Fruit fly (Drosophila melanogaster) whole organism, embryonic: ENCODE results near the gene CG31125.
A peak's percentile ranks its signal among the peaks of the same experiment; 100 is the strongest.

Experiments used
- Aef1 ChIP-seq: fragments of 200-800 bp; sonication (Bioruptor generic); IDR thresholded peaks from 3 replicates; pipeline ENCODE4 v1.3.6; 2022; ENCODE audit warnings: missing biosample characterization, missing genetic modification characterization
- Atf-2 ChIP-seq: fragments of 200-800 bp; sonication (Bioruptor generic); optimal IDR thresholded peaks from 2 replicates; lab custom pipeline; 2016; ENCODE audit warnings: missing biosample characterization, missing genetic modification characterization
- CG10274 ChIP-seq: fragments of 200-800 bp; sonication (Bioruptor generic); optimal IDR thresholded peaks from 3 replicates; lab custom pipeline; 2017; ENCODE audit warnings: missing biosample characterization, mild to moderate bottlenecking, missing genetic modification characterization
- CG12236 ChIP-seq: fragments of 200-800 bp; sonication (Bioruptor generic); optimal IDR thresholded peaks from 2 replicates; lab custom pipeline; 2016; ENCODE audit warnings: missing biosample characterization, missing genetic modification characterization
- CG1233 ChIP-seq: fragments of 200-800 bp; sonication (Bioruptor generic); optimal IDR thresholded peaks from 4 replicates; lab custom pipeline; 2018; ENCODE audit warnings: missing biosample characterization, mild to moderate bottlenecking, missing genetic modification characterization
- CG13624 ChIP-seq: fragments of 200-800 bp; sonication (Bioruptor generic); optimal IDR thresholded peaks from 2 replicates; lab custom pipeline; 2016; ENCODE audit warnings: missing biosample characterization, missing genetic modification characterization
- CG14965 ChIP-seq: fragments of 200-800 bp; sonication (Bioruptor generic); optimal IDR thresholded peaks from 2 replicates; lab custom pipeline; 2016; ENCODE audit warnings: missing biosample characterization, missing genetic modification characterization, borderline replicate concordance
- CG1647 ChIP-seq: fragments of 200-800 bp; sonication (Bioruptor generic); optimal IDR thresholded peaks from 3 replicates; lab custom pipeline; 2016; ENCODE audit warnings: missing biosample characterization, missing genetic modification characterization
- CG16815 ChIP-seq: fragments of 200-800 bp; sonication (Bioruptor generic); optimal IDR thresholded peaks from 3 replicates; lab custom pipeline; 2017; ENCODE audit warnings: missing biosample characterization, mild to moderate bottlenecking, missing genetic modification characterization
- CG17359 ChIP-seq: fragments of 200-800 bp; sonication (Bioruptor generic); optimal IDR thresholded peaks from 3 replicates; lab custom pipeline; 2018; ENCODE audit warnings: missing biosample characterization, mild to moderate bottlenecking, missing genetic modification characterization, moderate library complexity
- CG18599 ChIP-seq: fragments of 200-800 bp; sonication (Bioruptor generic); optimal IDR thresholded peaks from 3 replicates; lab custom pipeline; 2017; ENCODE audit warnings: missing biosample characterization, missing genetic modification characterization, mild to moderate bottlenecking, moderate library complexity, missing genetic modification reagents
- CG2129 ChIP-seq: fragments of 200-800 bp; sonication (Bioruptor generic); IDR thresholded peaks from 2 replicates; pipeline ENCODE4 v1.3.6; 2022; ENCODE audit warnings: missing biosample characterization, missing genetic modification characterization; ENCODE audit not compliant: partially characterized antibody
- CG31224 ChIP-seq: fragments of 200-800 bp; sonication (Bioruptor generic); IDR thresholded peaks from 2 replicates; pipeline ENCODE4 v1.3.6; 2022; ENCODE audit warnings: missing biosample characterization, missing genetic modification characterization
- CG32532 ChIP-seq: fragments of 200-800 bp; sonication (Bioruptor generic); IDR thresholded peaks from 2 replicates; pipeline ENCODE4 v1.3.6; 2022; ENCODE audit warnings: missing biosample characterization, missing genetic modification characterization
- CG4730 ChIP-seq: fragments of 200-800 bp; sonication (Bioruptor generic); IDR thresholded peaks from 2 replicates; pipeline ENCODE4 v1.3.6; 2022; ENCODE audit warnings: missing biosample characterization, missing genetic modification characterization
- CG7372 ChIP-seq: fragments of 200-800 bp; sonication (Bioruptor generic); IDR thresholded peaks from 2 replicates; pipeline ENCODE4 v1.3.6; 2022; ENCODE audit warnings: missing biosample characterization, missing genetic modification characterization
- CG7963 ChIP-seq: fragments of 200-800 bp; sonication (Bioruptor generic); IDR thresholded peaks from 3 replicates; pipeline ENCODE4 v1.3.6; 2022; ENCODE audit warnings: missing biosample characterization, missing genetic modification characterization; ENCODE audit not compliant: partially characterized antibody
- CG8765 ChIP-seq: fragments of 200-800 bp; sonication (Bioruptor generic); IDR thresholded peaks from 2 replicates; pipeline ENCODE4 v1.3.6; 2022; ENCODE audit warnings: missing biosample characterization, missing genetic modification characterization
- Fer3 ChIP-seq: fragments of 200-800 bp; sonication (Bioruptor generic); optimal IDR thresholded peaks from 2 replicates; lab custom pipeline; 2018; ENCODE audit warnings: missing biosample characterization, mild to moderate bottlenecking, missing genetic modification characterization, moderate library complexity
- Hsf ChIP-seq: fragments of 200-800 bp; sonication (Bioruptor generic); optimal IDR thresholded peaks from 3 replicates; lab custom pipeline; 2016; ENCODE audit warnings: missing biosample characterization, missing genetic modification characterization
- MESR4 ChIP-seq: fragments of 200-800 bp; sonication (Bioruptor generic); optimal IDR thresholded peaks from 2 replicates; lab custom pipeline; 2018; ENCODE audit warnings: missing biosample characterization, mild to moderate bottlenecking, missing genetic modification characterization, moderate library complexity
- Max ChIP-seq: fragments of 200-800 bp; sonication (Bioruptor generic); optimal IDR thresholded peaks from 2 replicates; lab custom pipeline; 2016; ENCODE audit warnings: missing biosample characterization, mild to moderate bottlenecking, missing genetic modification characterization
- Nf-YC ChIP-seq: fragments of 200-800 bp; optimal IDR thresholded peaks from 3 replicates; lab custom pipeline; 2019; ENCODE audit warnings: missing biosample characterization, mild to moderate bottlenecking, missing genetic modification characterization, moderate library complexity
- PHDP ChIP-seq: fragments of 200-800 bp; sonication (Bioruptor generic); optimal IDR thresholded peaks from 3 replicates; lab custom pipeline; 2018; ENCODE audit warnings: missing biosample characterization, mild to moderate bottlenecking, missing genetic modification characterization, moderate library complexity
- Ssrp ChIP-seq: fragments of 200-800 bp; sonication (Bioruptor generic); optimal IDR thresholded peaks from 2 replicates; lab custom pipeline; 2018; ENCODE audit warnings: missing biosample characterization, mild to moderate bottlenecking, missing genetic modification characterization, moderate library complexity
- Stat92E ChIP-seq, 3 experiments: fragments of >200 bp in 2 of 3; fragments of 200-800 bp in 1 of 3; sonication (Bioruptor generic) in 1 of 3; optimal IDR thresholded peaks; 2 replicates each; lab custom pipeline; 2017 to 2019; ENCODE audit warnings: missing biosample characterization in 3 of 3, missing genetic modification characterization in 3 of 3, mild to moderate bottlenecking in 1 of 3, moderate library complexity in 1 of 3
- Xrp1 ChIP-seq: fragments of 200-800 bp; sonication (Bioruptor generic); IDR thresholded peaks from 2 replicates; pipeline ENCODE4 v1.3.6; 2022; ENCODE audit warnings: missing biosample characterization, missing genetic modification characterization
- ato ChIP-seq: fragments of 200-800 bp; sonication (Bioruptor generic); IDR thresholded peaks from 2 replicates; pipeline ENCODE4 v1.3.6; 2022; ENCODE audit warnings: missing biosample characterization, missing genetic modification characterization; ENCODE audit not compliant: partially characterized antibody
- br ChIP-seq: fragments of >200 bp; optimal IDR thresholded peaks from 2 replicates; lab custom pipeline; 2017
- cg ChIP-seq: fragments of 200-800 bp; sonication (Bioruptor generic); optimal IDR thresholded peaks from 3 replicates; lab custom pipeline; 2019; ENCODE audit warnings: missing biosample characterization, mild to moderate bottlenecking, missing genetic modification characterization, moderate library complexity
- chif ChIP-seq, 2 experiments: fragments of 200-800 bp; sonication (Bioruptor generic); optimal IDR thresholded peaks; 3 replicates each; lab custom pipeline; 2016; ENCODE audit warnings: missing biosample characterization in 2 of 2, missing genetic modification characterization in 2 of 2
- chinmo ChIP-seq: fragments of 200-800 bp; sonication (Bioruptor generic); IDR thresholded peaks from 4 replicates; pipeline ENCODE4 v1.3.6; 2022; ENCODE audit warnings: missing biosample characterization, missing genetic modification characterization; ENCODE audit not compliant: partially characterized antibody
- dati ChIP-seq: fragments of 200-800 bp; sonication (Bioruptor generic); IDR thresholded peaks from 2 replicates; pipeline ENCODE4 v1.3.6; 2022; ENCODE audit warnings: missing biosample characterization, missing genetic modification characterization
- disco-r ChIP-seq: fragments of 200-800 bp; sonication (Bioruptor generic); optimal IDR thresholded peaks from 2 replicates; lab custom pipeline; 2016; ENCODE audit warnings: missing biosample characterization, missing genetic modification characterization
- eyg ChIP-seq: fragments of 200-800 bp; sonication (Bioruptor generic); optimal IDR thresholded peaks from 3 replicates; lab custom pipeline; 2016; ENCODE audit warnings: missing biosample characterization, missing genetic modification characterization
- fd96Cb ChIP-seq: fragments of 200-800 bp; sonication (Bioruptor generic); optimal IDR thresholded peaks from 2 replicates; lab custom pipeline; 2018; ENCODE audit warnings: missing biosample characterization, mild to moderate bottlenecking, missing genetic modification characterization, moderate library complexity
- gfzf ChIP-seq: fragments of 200-800 bp; sonication (Bioruptor generic); optimal IDR thresholded peaks from 2 replicates; lab custom pipeline; 2016; ENCODE audit warnings: missing biosample characterization, mild to moderate bottlenecking, missing genetic modification characterization, moderate library complexity
- mam ChIP-seq: fragments of 200-800 bp; sonication (Bioruptor generic); optimal IDR thresholded peaks from 3 replicates; lab custom pipeline; 2016; ENCODE audit warnings: missing biosample characterization, missing genetic modification characterization
- nom ChIP-seq: fragments of 200-800 bp; sonication (Bioruptor generic); optimal IDR thresholded peaks from 2 replicates; lab custom pipeline; 2017; ENCODE audit warnings: missing biosample characterization, missing genetic modification characterization, mild to moderate bottlenecking, moderate library complexity, missing genetic modification reagents
- phol ChIP-seq: fragments of 200-800 bp; sonication (Bioruptor generic); optimal IDR thresholded peaks from 3 replicates; lab custom pipeline; 2018; ENCODE audit warnings: missing biosample characterization, mild to moderate bottlenecking, missing genetic modification characterization, moderate library complexity
- prd ChIP-seq, 3 experiments: fragments of >200 bp in 2 of 3; fragments of 200-800 bp in 1 of 3; sonication (Bioruptor generic) in 1 of 3; optimal IDR thresholded peaks in 2 of 3; IDR thresholded peaks in 1 of 3; 2 replicates in 2 of 3; 3 replicates in 1 of 3; pipeline versions ENCODE4 v1.3.6 to Lab custom; 2017 to 2022; ENCODE audit warnings: missing biosample characterization in 1 of 3, missing genetic modification characterization in 1 of 3
- pum ChIP-seq: fragments of 200-800 bp; sonication (Bioruptor generic); optimal IDR thresholded peaks from 2 replicates; lab custom pipeline; 2016; ENCODE audit warnings: missing biosample characterization, missing genetic modification characterization
- row ChIP-seq: fragments of 200-800 bp; sonication (Bioruptor generic); IDR thresholded peaks from 3 replicates; pipeline ENCODE4 v1.3.6; 2022; ENCODE audit warnings: missing biosample characterization, missing genetic modification characterization
- so ChIP-seq: fragments of 200-800 bp; sonication (Bioruptor generic); IDR thresholded peaks from 3 replicates; pipeline ENCODE4 v1.3.6; 2022; ENCODE audit warnings: missing biosample characterization, missing genetic modification characterization
- ssp ChIP-seq: fragments of 200-800 bp; sonication (Bioruptor generic); IDR thresholded peaks from 2 replicates; pipeline ENCODE4 v1.3.6; 2022; ENCODE audit warnings: missing biosample characterization, missing genetic modification characterization
- stc ChIP-seq: fragments of 200-800 bp; sonication (Bioruptor generic); IDR thresholded peaks from 2 replicates; pipeline ENCODE4 v1.3.6; 2022; ENCODE audit warnings: missing biosample characterization, missing genetic modification characterization
- tin ChIP-seq: fragments of 200-800 bp; sonication (Bioruptor generic); optimal IDR thresholded peaks from 3 replicates; lab custom pipeline; 2016; ENCODE audit warnings: missing biosample characterization, missing genetic modification characterization
- toy ChIP-seq: fragments of 200-800 bp; sonication (Bioruptor generic); IDR thresholded peaks from 2 replicates; pipeline ENCODE4 v1.3.6; 2022; ENCODE audit warnings: missing biosample characterization, missing genetic modification characterization
- ttk ChIP-seq: fragments of 200-800 bp; sonication (Bioruptor generic); IDR thresholded peaks from 2 replicates; pipeline ENCODE4 v2.1.2; 2022; ENCODE audit warnings: missing biosample characterization, missing genetic modification characterization
- unpg ChIP-seq: fragments of 200-800 bp; sonication (Bioruptor generic); optimal IDR thresholded peaks from 3 replicates; lab custom pipeline; 2018; ENCODE audit warnings: missing biosample characterization, mild to moderate bottlenecking, missing genetic modification characterization, moderate library complexity
- vvl ChIP-seq: fragments of 200-800 bp; sonication (Bioruptor generic); IDR thresholded peaks from 2 replicates; pipeline ENCODE4 v1.3.6; 2022; ENCODE audit warnings: missing biosample characterization, missing genetic modification characterization

The CG31125 gene

dm6 chr3R:24651044-24651459 lies 3.6 kb downstream of the CG31125 start (continued):
- TF ChIP-seq pum (GFP tag; lab: Kevin White, UChicago) (no peak), chinmo (GFP tag; lab: Robert Waterston, UW) (peak; percentile 27; the same call in 1 of the 4 replicates), CG1647 (GFP tag; lab: Kevin White, UChicago) (no peak), Max (GFP tag; lab: Kevin White, UChicago) (no peak), PHDP (tag; lab: Kevin White, UChicago) (no peak), CG32532 (GFP tag; lab: Robert Waterston, UW) (peak; percentile 39; the same call in 1 of the 2 replicates), cg (GFP tag; lab: Kevin White, UChicago) (peak; percentile 61), Nf-YC (tag; lab: Kevin White, UChicago) (no peak), CG14965 (GFP tag; lab: Kevin White, UChicago) (no peak), mam (GFP tag; lab: Kevin White, UChicago) (peak; percentile 4), Xrp1 (GFP tag; lab: Robert Waterston, UW) (no peak), disco-r (GFP tag; lab: Kevin White, UChicago) (no peak), CG7963 (GFP tag; lab: Robert Waterston, UW) (no peak), CG10274 (GFP tag; lab: Kevin White, UChicago) (no peak), unpg (GFP tag; lab: Kevin White, UChicago) (no peak), prd (optimal IDR thresholded peaks at IDR 0.05; lab: Kevin White, UChicago) (no peak), prd (GFP tag; IDR thresholded peaks at IDR 0.05; lab: Robert Waterston, UW) (no peak), CG16815 (GFP tag; lab: Kevin White, UChicago) (no peak), CG7372 (GFP tag; lab: Robert Waterston, UW) (no peak), so (GFP tag; lab: Robert Waterston, UW) (no peak), CG8765 (GFP tag; lab: Robert Waterston, UW) (no peak), CG31224 (GFP tag; lab: Robert Waterston, UW) (no peak), CG2129 (GFP tag; lab: Robert Waterston, UW) (no peak), dati (GFP tag; lab: Robert Waterston, UW) (no peak), Atf-2 (no peak), fd96Cb (tag; lab: Kevin White, UChicago) (no peak), ssp (no peak), Hsf (no peak), Fer3 (tag; lab: Kevin White, UChicago) (no peak), ato (no peak), CG12236 (GFP tag; lab: Kevin White, UChicago) (no peak), CG4730 (GFP tag; lab: Robert Waterston, UW) (no peak), ttk (GFP tag; lab: Robert Waterston, UW) (no peak), stc (GFP tag; lab: Robert Waterston, UW) (no peak), gfzf (GFP tag; lab: Kevin White, UChicago) (no peak), CG17359 (tag; lab: Kevin White, UChicago) (no peak), nom (GFP tag; lab: Kevin White, UChicago) (peak; percentile 75), Aef1 (GFP tag; lab: Robert Waterston, UW) (no peak), br (lab: Kevin White, UChicago) (no peak), tin (GFP tag; lab: Kevin White, UChicago) (no peak), vvl (no peak), phol (tag; lab: Kevin White, UChicago) (no peak), row (GFP tag; lab: Robert Waterston, UW) (peak; percentile 63), eyg (no peak), chif (GFP tag; optimal IDR thresholded peaks at IDR 0.05; lab: Kevin White, UChicago) (no peak), Ssrp (tag; lab: Kevin White, UChicago) (no peak), CG1233 (GFP tag; lab: Kevin White, UChicago) (no peak), MESR4 (GFP tag; lab: Kevin White, UChicago) (peak; percentile 8), toy (GFP tag; lab: Robert Waterston, UW) (no peak), Stat92E (GFP tag; optimal IDR thresholded peaks at IDR 0.05; lab: Kevin White, UChicago) (no peak), CG18599 (GFP tag; lab: Kevin White, UChicago) (peak; percentile 47), CG13624 (GFP tag; lab: Kevin White, UChicago) (no peak)
